Worm (Caenorhabditis elegans) whole organism, young adult: ENCODE data around the gene gba-2.
A peak's percentile ranks its signal among the peaks of the same experiment; 100 is the strongest.

Experiments used
- B0261.1 ChIP-seq: sonication (generic microtip); optimal IDR thresholded peaks from 2 replicates; lab custom pipeline; 2016; ENCODE audit warnings: mild to moderate bottlenecking, missing genetic modification characterization, moderate library complexity, missing compliant biosample characterization
- B0336.3 ChIP-seq: fragments of 200-800 bp; sonication (Bioruptor generic); IDR thresholded peaks from 2 replicates; pipeline ENCODE4 v1.3.6; 2022; ENCODE audit warnings: missing genetic modification characterization, missing compliant biosample characterization
- C06A6.2 ChIP-seq: fragments of 200-800 bp; sonication (Bioruptor generic); conservative IDR thresholded peaks from 2 replicates; pipeline ENCODE4 v1.3.6; 2022; ENCODE audit warnings: missing genetic modification characterization, missing compliant biosample characterization
- F22D6.2 ChIP-seq: sonication (generic microtip); optimal IDR thresholded peaks from 2 replicates; lab custom pipeline; 2016; ENCODE audit warnings: mild to moderate bottlenecking, missing genetic modification characterization, missing compliant biosample characterization
- F23B12.7 ChIP-seq: sonication (generic microtip); optimal IDR thresholded peaks from 2 replicates; lab custom pipeline; 2017; ENCODE audit warnings: missing genetic modification characterization, mild to moderate bottlenecking, missing compliant biosample characterization, antibody characterized with exemption, moderate library complexity; ENCODE audit not compliant: insufficient read depth
- F33H1.4 ChIP-seq: fragments of 200-800 bp; sonication (Bioruptor generic); IDR thresholded peaks from 2 replicates; pipeline ENCODE4 v1.3.6; 2022; ENCODE audit warnings: missing genetic modification reagents, missing genetic modification characterization, missing compliant biosample characterization
- K12H6.12 ChIP-seq: fragments of 200-800 bp; sonication (Bioruptor generic); optimal IDR thresholded peaks from 2 replicates; lab custom pipeline; 2018; ENCODE audit warnings: mild to moderate bottlenecking, missing genetic modification characterization, missing compliant biosample characterization
- Y53F4B.3 ChIP-seq: fragments of 200-800 bp; sonication (Bioruptor generic); IDR thresholded peaks from 2 replicates; pipeline ENCODE4 v1.3.6; 2022; ENCODE audit warnings: missing genetic modification reagents, missing genetic modification characterization, missing compliant biosample characterization
- Y53G8AR.9 ChIP-seq: fragments of 200-800 bp; sonication (Bioruptor generic); conservative IDR thresholded peaks from 2 replicates; pipeline ENCODE4 v1.3.6; 2022; ENCODE audit warnings: missing genetic modification reagents, missing genetic modification characterization, missing compliant biosample characterization
- akir-1 ChIP-seq: fragments of 200-800 bp; sonication (Bioruptor generic); optimal IDR thresholded peaks from 2 replicates; lab custom pipeline; 2018; ENCODE audit warnings: mild to moderate bottlenecking, missing genetic modification characterization, moderate library complexity, missing compliant biosample characterization
- aptf-2 ChIP-seq: fragments of 200-800 bp; sonication (Bioruptor generic); conservative IDR thresholded peaks from 2 replicates; pipeline ENCODE4 v1.3.6; 2022; ENCODE audit warnings: missing genetic modification reagents, missing genetic modification characterization, missing compliant biosample characterization
- atf-7 ChIP-seq: sonication (generic microtip); optimal IDR thresholded peaks from 2 replicates; lab custom pipeline; 2017; ENCODE audit warnings: mild to moderate bottlenecking, missing genetic modification characterization, missing compliant biosample characterization
- bed-1 ChIP-seq: fragments of 200-800 bp; sonication (Bioruptor generic); IDR thresholded peaks from 2 replicates; pipeline ENCODE4 v1.3.6; 2022; ENCODE audit warnings: missing genetic modification reagents, missing genetic modification characterization, missing compliant biosample characterization
- ccch-3 ChIP-seq: fragments of 200-800 bp; sonication (Bioruptor generic); optimal IDR thresholded peaks from 2 replicates; lab custom pipeline; 2018; ENCODE audit warnings: mild to moderate bottlenecking, missing genetic modification characterization, missing compliant biosample characterization
- cebp-1 ChIP-seq, 2 experiments: fragments of 200-800 bp in 1 of 2; sonication (Bioruptor generic) in 1 of 2; sonication (generic microtip) in 1 of 2; IDR thresholded peaks in 1 of 2; optimal IDR thresholded peaks in 1 of 2; 2 replicates each; pipeline versions ENCODE4 v1.3.6 to Lab custom; 2017 to 2022; ENCODE audit warnings: missing compliant biosample characterization in 2 of 2, missing genetic modification characterization in 2 of 2, mild to moderate bottlenecking in 1 of 2, missing genetic modification reagents in 1 of 2, moderate library complexity in 1 of 2
- chd-7 ChIP-seq: sonication (generic microtip); optimal IDR thresholded peaks from 2 replicates; lab custom pipeline; 2016; ENCODE audit warnings: mild to moderate bottlenecking, missing genetic modification characterization, moderate library complexity, missing compliant biosample characterization
- dpl-1 ChIP-seq: fragments of 150-350 bp; optimal IDR thresholded peaks from 2 replicates; lab custom pipeline; 2014; ENCODE audit warnings: missing biosample characterization, missing genetic modification reagents, missing genetic modification characterization
- efl-1 ChIP-seq: fragments of 150-350 bp; optimal IDR thresholded peaks from 2 replicates; lab custom pipeline; 2014; ENCODE audit warnings: missing biosample characterization, missing genetic modification reagents, missing genetic modification characterization
- egl-18 ChIP-seq: fragments of 200-800 bp; sonication (Bioruptor generic); IDR thresholded peaks from 2 replicates; pipeline ENCODE4 v1.3.6; 2022; ENCODE audit warnings: missing genetic modification reagents, missing genetic modification characterization, missing compliant biosample characterization
- egrh-3 ChIP-seq: fragments of 200-800 bp; sonication (Bioruptor generic); IDR thresholded peaks from 2 replicates; pipeline ENCODE4 v1.3.6; 2022; ENCODE audit warnings: missing genetic modification reagents, missing genetic modification characterization, missing compliant biosample characterization
- ets-4 ChIP-seq: fragments of 200-800 bp; sonication (Bioruptor generic); optimal IDR thresholded peaks from 2 replicates; lab custom pipeline; 2018; ENCODE audit warnings: mild to moderate bottlenecking, missing genetic modification characterization, missing compliant biosample characterization
- fkh-3 ChIP-seq: sonication (generic microtip); optimal IDR thresholded peaks from 2 replicates; lab custom pipeline; 2016; ENCODE audit warnings: mild to moderate bottlenecking, missing genetic modification characterization, missing compliant biosample characterization
- him-1 ChIP-seq: sonication (generic microtip); optimal IDR thresholded peaks from 2 replicates; lab custom pipeline; 2016; ENCODE audit warnings: missing genotype, missing genetic modification reagents, missing genetic modification characterization, missing compliant biosample characterization
- hlh-12 ChIP-seq: sonication (generic microtip); optimal IDR thresholded peaks from 2 replicates; lab custom pipeline; 2016; ENCODE audit warnings: missing genetic modification characterization, missing compliant biosample characterization
- hrde-1 ChIP-seq: sonication (generic microtip); optimal IDR thresholded peaks from 2 replicates; lab custom pipeline; 2016; ENCODE audit warnings: missing genetic modification characterization, mild to moderate bottlenecking, missing compliant biosample characterization, moderate library complexity, missing genotype, missing genetic modification reagents, borderline replicate concordance
- let-526 ChIP-seq: fragments of 200-800 bp; sonication (Bioruptor generic); IDR thresholded peaks from 2 replicates; pipeline ENCODE4 v1.3.6; 2022; ENCODE audit warnings: missing genetic modification reagents, missing genetic modification characterization, missing compliant biosample characterization
- lin-26 ChIP-seq: fragments of 200-800 bp; sonication (Bioruptor generic); IDR thresholded peaks from 2 replicates; pipeline ENCODE4 v1.3.6; 2022; ENCODE audit warnings: missing genetic modification reagents, missing genetic modification characterization, missing compliant biosample characterization
- lin-35 ChIP-seq, 3 experiments: fragments of 150-350 bp in 2 of 3; sonication (generic microtip) in 1 of 3; optimal IDR thresholded peaks; 2 replicates each; lab custom pipeline; 2014 to 2018; ENCODE audit warnings: missing biosample characterization in 3 of 3, missing genetic modification characterization in 3 of 3, missing genetic modification reagents in 3 of 3
- lin-40 ChIP-seq: sonication (generic microtip); optimal IDR thresholded peaks from 2 replicates; lab custom pipeline; 2016; ENCODE audit warnings: missing genetic modification characterization, mild to moderate bottlenecking, missing compliant biosample characterization, missing genotype, missing genetic modification reagents
- lin-54 ChIP-seq: fragments of 200-800 bp; sonication (Bioruptor generic); optimal IDR thresholded peaks from 2 replicates; lab custom pipeline; 2018; ENCODE audit warnings: mild to moderate bottlenecking, missing genetic modification characterization, missing compliant biosample characterization
- madf-8 ChIP-seq: fragments of 200-800 bp; sonication (Bioruptor generic); conservative IDR thresholded peaks from 2 replicates; pipeline ENCODE4 v1.3.6; 2022; ENCODE audit warnings: missing genetic modification reagents, missing genetic modification characterization, missing compliant biosample characterization
- mcd-1 ChIP-seq: fragments of 200-800 bp; sonication (Bioruptor generic); IDR thresholded peaks from 2 replicates; pipeline ENCODE4 v1.3.6; 2022; ENCODE audit warnings: missing genetic modification reagents, missing genetic modification characterization, missing compliant biosample characterization
- rpc-1 ChIP-seq, 2 experiments: fragments of 150-350 bp in 1 of 2; sonication (generic microtip) in 1 of 2; optimal IDR thresholded peaks; 2 replicates each; lab custom pipeline; 2014 to 2018; ENCODE audit warnings: missing biosample characterization in 1 of 2, missing genetic modification characterization in 1 of 2, missing genetic modification reagents in 1 of 2, missing genotype in 1 of 2
- snpc-3.4 ChIP-seq: sonication (generic microtip); optimal IDR thresholded peaks from 2 replicates; lab custom pipeline; 2017; ENCODE audit warnings: missing genetic modification characterization, mild to moderate bottlenecking, missing compliant biosample characterization, antibody characterized with exemption, moderate library complexity, missing genotype, missing genetic modification reagents
- tbp1 ChIP-seq: fragments of 200-800 bp; sonication (Bioruptor generic); optimal IDR thresholded peaks from 2 replicates; lab custom pipeline; 2018; ENCODE audit warnings: mild to moderate bottlenecking, missing genetic modification characterization, missing compliant biosample characterization
- tbx-9 ChIP-seq: sonication (generic microtip); optimal IDR thresholded peaks from 2 replicates; lab custom pipeline; 2016; ENCODE audit warnings: borderline replicate concordance, missing genetic modification characterization, inconsistent platforms, missing compliant biosample characterization
- unc-130 ChIP-seq: sonication (generic microtip); optimal IDR thresholded peaks from 2 replicates; lab custom pipeline; 2016; ENCODE audit warnings: missing genetic modification reagents, missing genetic modification characterization, missing compliant biosample characterization
- zfh-2 ChIP-seq: fragments of 200-800 bp; sonication (Bioruptor generic); conservative IDR thresholded peaks from 2 replicates; pipeline ENCODE4 v1.3.6; 2022; ENCODE audit warnings: missing genetic modification reagents, missing genetic modification characterization, missing compliant biosample characterization
- ztf-22 ChIP-seq: fragments of 200-800 bp; sonication (Bioruptor generic); optimal IDR thresholded peaks from 2 replicates; lab custom pipeline; 2018; ENCODE audit warnings: mild to moderate bottlenecking, missing genetic modification characterization, moderate library complexity, missing compliant biosample characterization
- ztf-3 ChIP-seq: fragments of 200-800 bp; sonication (Bioruptor generic); optimal IDR thresholded peaks from 2 replicates; lab custom pipeline; 2018; ENCODE audit warnings: mild to moderate bottlenecking, missing genetic modification characterization, missing compliant biosample characterization
- ztf-6 ChIP-seq: fragments of 200-800 bp; sonication (Bioruptor generic); IDR thresholded peaks from 2 replicates; pipeline ENCODE4 v1.3.6; 2022; ENCODE audit warnings: missing genetic modification reagents, missing genetic modification characterization, missing compliant biosample characterization

The gba-2 gene

ce11 chrII:2215512-2215911 lies 29.3 kb upstream of the gba-2 start:
- TF ChIP-seq ets-4 (GFP tag; lab: Kevin White, UChicago) (no peak), hrde-1 (tag; lab: Kevin White, UChicago) (no peak), zfh-2 (peak; percentile 71)

ce11 chrII:2207812-2208211 lies 21.6 kb upstream of the gba-2 start, which contains the start of gene Y59C2A.1:
Gene Y59C2A.1, plus strand, starts transcription at chrII:2208112.
- TF ChIP-seq rpc-1 (optimal IDR thresholded peaks at IDR 0.05; lab: Kevin White, UChicago) (no peak), rpc-1 (tag; optimal IDR thresholded peaks at IDR 0.05; lab: Kevin White, UChicago) (peak; percentile 23), ztf-6 (no peak)

- TF ChIP-seq tbp1 (peak; percentile 45), zfh-2 (no peak), akir-1 (GFP tag; lab: Kevin White, UChicago) (no peak), rpc-1 (optimal IDR thresholded peaks at IDR 0.05; lab: Kevin White, UChicago) (peak; percentile 21), rpc-1 (tag; optimal IDR thresholded peaks at IDR 0.05; lab: Kevin White, UChicago) (peak; percentile 56)
Measured at ce11 chrII:2206064-2206722, 20.0 kb upstream of the gba-2 start.

- TF ChIP-seq Y53G8AR.9 (GFP tag; lab: Robert Waterston, UW) (no peak), fkh-3 (tag; lab: Kevin White, UChicago) (no peak), B0336.3 (GFP tag; lab: Robert Waterston, UW) (no peak), ztf-3 (no peak), lin-35 (GFP tag; optimal IDR thresholded peaks at IDR 0.05; lab: Kevin White, UChicago) (peak in 1 of 3 experiments; percentile 70), lin-54 (GFP tag; lab: Kevin White, UChicago) (peak; percentile 87), K12H6.12 (tag; lab: Kevin White, UChicago) (no peak), Y53F4B.3 (GFP tag; lab: Robert Waterston, UW) (no peak), mcd-1 (GFP tag; lab: Robert Waterston, UW) (peak; percentile 87), tbx-9 (tag; lab: Kevin White, UChicago) (no peak), snpc-3.4 (no peak), lin-26 (GFP tag; lab: Robert Waterston, UW) (no peak), F23B12.7 (peak; percentile 45), C06A6.2 (no peak), chd-7 (tag; lab: Kevin White, UChicago) (no peak), hlh-12 (no peak), F22D6.2 (tag; lab: Kevin White, UChicago) (no peak), efl-1 (peak; percentile 68), egl-18 (GFP tag; lab: Robert Waterston, UW) (no peak), atf-7 (tag; lab: Kevin White, UChicago) (no peak), egrh-3 (GFP tag; lab: Robert Waterston, UW) (no peak), let-526 (no peak), bed-1 (GFP tag; lab: Robert Waterston, UW) (no peak), lin-40 (tag; lab: Kevin White, UChicago) (no peak), aptf-2 (no peak), dpl-1 (GFP tag; lab: Kevin White, UChicago) (peak; percentile 43), ztf-22 (GFP tag; lab: Kevin White, UChicago) (no peak), F33H1.4 (no peak), cebp-1 (GFP tag; IDR thresholded peaks at IDR 0.05; lab: Robert Waterston, UW) (no peak), cebp-1 (tag; optimal IDR thresholded peaks at IDR 0.05; lab: Kevin White, UChicago) (no peak), madf-8 (no peak), him-1 (tag; lab: Kevin White, UChicago) (no peak), unc-130 (GFP tag; lab: Kevin White, UChicago) (no peak), B0261.1 (no peak), ccch-3 (no peak), rpc-1 (optimal IDR thresholded peaks at IDR 0.05; lab: Kevin White, UChicago) (no peak), rpc-1 (tag; optimal IDR thresholded peaks at IDR 0.05; lab: Kevin White, UChicago) (no peak)
Measured at ce11 chrII:2204077-2204476, 17.8 kb upstream of the gba-2 start, which contains the start of gene Y59C2A.2. Gene Y59C2A.2, minus strand, starts transcription at chrII:2204137.
